Fruit fly (Drosophila melanogaster) whole organism, wandering third instar larva: ENCODE data around the gene dbo.
A peak's percentile ranks its signal among the peaks of the same experiment; 100 is the strongest.

Experiments used
- Dfd ChIP-seq: fragments of >200 bp; optimal IDR thresholded peaks from 2 replicates; lab custom pipeline; 2017; ENCODE audit warnings: missing biosample characterization, missing genetic modification characterization
- Hnf4 ChIP-seq: fragments of 200-800 bp; sonication (Bioruptor generic); optimal IDR thresholded peaks from 2 replicates; lab custom pipeline; 2016; ENCODE audit warnings: missing biosample characterization, mild to moderate bottlenecking, missing genetic modification characterization
- br ChIP-seq: fragments of 200-800 bp; sonication (Bioruptor generic); optimal IDR thresholded peaks from 2 replicates; lab custom pipeline; 2016; ENCODE audit warnings: missing biosample characterization, missing genetic modification characterization

dbo gene

dm6 chr3L:15856035-15856434 is 29.3 kb downstream of the dbo start:
- TF ChIP-seq Hnf4 (GFP tag; lab: Kevin White, UChicago) (no peak), Dfd (GFP tag; lab: Kevin White, UChicago) (peak; percentile 79)

- no peak for TF ChIP-seq br (GFP tag; lab: Kevin White, UChicago)
Observed at dm6 chr3L:15877520-15877919, 50.8 kb downstream of the dbo start.
